Worm (Caenorhabditis elegans): ENCODE data around the gene zipt-7.1.

zipt-7.1 gene

ce11 chrIV:17238951-17239350 is 49.0 kb downstream of the zipt-7.1 start:
- no peak for TF ChIP-seq unc-62 (GFP tag; optimal IDR thresholded peaks at IDR 0.05)

ce11 chrIV:17237029-17237428 is 50.9 kb downstream of the zipt-7.1 start:
- no peak for TF ChIP-seq unc-62 (GFP tag; optimal IDR thresholded peaks at IDR 0.05)
